Fruit fly (Drosophila melanogaster) whole organism, embryonic: ENCODE measurements around the gene CG12171.

Experiments used
- Abd-B ChIP-seq: fragments of 200-800 bp; sonication (Bioruptor generic); optimal IDR thresholded peaks from 2 replicates; lab custom pipeline; 2018; ENCODE audit warnings: missing biosample characterization, mild to moderate bottlenecking, missing genetic modification characterization, moderate library complexity
- Bteb2 ChIP-seq: fragments of 200-800 bp; sonication (Bioruptor generic); optimal IDR thresholded peaks from 2 replicates; lab custom pipeline; 2016; ENCODE audit warnings: missing biosample characterization, missing genetic modification characterization
- CG10565 ChIP-seq: fragments of 200-800 bp; sonication (Bioruptor generic); optimal IDR thresholded peaks from 3 replicates; lab custom pipeline; 2016; ENCODE audit warnings: missing biosample characterization, mild to moderate bottlenecking, missing genetic modification characterization
- CG11398 ChIP-seq: fragments of 200-800 bp; sonication (Bioruptor generic); optimal IDR thresholded peaks from 2 replicates; lab custom pipeline; 2016; ENCODE audit warnings: missing biosample characterization, missing genetic modification characterization
- CG11695 ChIP-seq: fragments of 200-800 bp; sonication (Bioruptor generic); IDR thresholded peaks from 3 replicates; pipeline ENCODE4 v1.3.6; 2022; ENCODE audit warnings: missing biosample characterization, missing genetic modification characterization
- CG15696 ChIP-seq: fragments of 200-800 bp; sonication (Bioruptor generic); optimal IDR thresholded peaks from 2 replicates; lab custom pipeline; 2019; ENCODE audit warnings: missing biosample characterization, mild to moderate bottlenecking, missing genetic modification characterization, moderate library complexity
- CG16815 ChIP-seq: fragments of 200-800 bp; sonication (Bioruptor generic); optimal IDR thresholded peaks from 3 replicates; lab custom pipeline; 2017; ENCODE audit warnings: missing biosample characterization, mild to moderate bottlenecking, missing genetic modification characterization
- CG17829 ChIP-seq: fragments of 200-800 bp; optimal IDR thresholded peaks from 2 replicates; lab custom pipeline; 2019; ENCODE audit warnings: missing biosample characterization, mild to moderate bottlenecking, missing genetic modification characterization, moderate library complexity
- CG18262 ChIP-seq: fragments of 200-800 bp; optimal IDR thresholded peaks from 3 replicates; lab custom pipeline; 2019; ENCODE audit warnings: missing biosample characterization, mild to moderate bottlenecking, missing genetic modification characterization, moderate library complexity
- CG18599 ChIP-seq: fragments of 200-800 bp; sonication (Bioruptor generic); optimal IDR thresholded peaks from 3 replicates; lab custom pipeline; 2017; ENCODE audit warnings: missing biosample characterization, missing genetic modification characterization, mild to moderate bottlenecking, moderate library complexity, missing genetic modification reagents
- CG18619 ChIP-seq: fragments of 200-800 bp; sonication (Bioruptor generic); optimal IDR thresholded peaks from 3 replicates; lab custom pipeline; 2017; ENCODE audit warnings: missing biosample characterization, mild to moderate bottlenecking, missing genetic modification characterization
- CG18764 ChIP-seq: fragments of 200-800 bp; sonication (Bioruptor generic); optimal IDR thresholded peaks from 3 replicates; lab custom pipeline; 2016; ENCODE audit warnings: missing biosample characterization, missing genetic modification characterization
- CG30020 ChIP-seq: fragments of 200-800 bp; optimal IDR thresholded peaks from 2 replicates; lab custom pipeline; 2019; ENCODE audit warnings: missing biosample characterization, mild to moderate bottlenecking, missing genetic modification characterization, moderate library complexity
- CG3065 ChIP-seq: fragments of 200-800 bp; sonication (Bioruptor generic); optimal IDR thresholded peaks from 2 replicates; lab custom pipeline; 2016; ENCODE audit warnings: missing biosample characterization, missing genetic modification characterization
- CG4854 ChIP-seq: fragments of 200-800 bp; sonication (Bioruptor generic); optimal IDR thresholded peaks from 2 replicates; lab custom pipeline; 2016; ENCODE audit warnings: missing biosample characterization, missing genetic modification characterization, inconsistent platforms
- CG6654 ChIP-seq: fragments of 200-800 bp; sonication (Bioruptor generic); optimal IDR thresholded peaks from 2 replicates; lab custom pipeline; 2017; ENCODE audit warnings: missing biosample characterization, mild to moderate bottlenecking, missing genetic modification characterization
- CG6683 ChIP-seq: fragments of 200-800 bp; sonication (Bioruptor generic); optimal IDR thresholded peaks from 2 replicates; lab custom pipeline; 2017; ENCODE audit warnings: missing biosample characterization, mild to moderate bottlenecking, missing genetic modification characterization, missing genetic modification reagents
- CG6813 ChIP-seq: fragments of 200-800 bp; sonication (Bioruptor generic); optimal IDR thresholded peaks from 2 replicates; lab custom pipeline; 2017; ENCODE audit warnings: missing biosample characterization, missing genetic modification characterization, mild to moderate bottlenecking, moderate library complexity, missing genetic modification reagents
- CG7839 ChIP-seq: fragments of 200-800 bp; sonication (Bioruptor generic); optimal IDR thresholded peaks from 3 replicates; lab custom pipeline; 2018; ENCODE audit warnings: missing biosample characterization, mild to moderate bottlenecking, missing genetic modification characterization, moderate library complexity
- CG9437 ChIP-seq: fragments of 200-800 bp; sonication (Bioruptor generic); optimal IDR thresholded peaks from 2 replicates; lab custom pipeline; 2018; ENCODE audit warnings: missing biosample characterization, mild to moderate bottlenecking, missing genetic modification characterization
- Dek ChIP-seq: fragments of 200-800 bp; sonication (Bioruptor generic); optimal IDR thresholded peaks from 3 replicates; lab custom pipeline; 2019; ENCODE audit warnings: missing biosample characterization, mild to moderate bottlenecking, missing genetic modification characterization, moderate library complexity
- Dip3 ChIP-seq: fragments of 200-800 bp; sonication (Bioruptor generic); optimal IDR thresholded peaks from 3 replicates; lab custom pipeline; 2016; ENCODE audit warnings: missing biosample characterization, missing genetic modification characterization
- Gug ChIP-seq: fragments of 200-800 bp; sonication (Bioruptor generic); IDR thresholded peaks from 4 replicates; pipeline ENCODE4 v1.3.6; 2022; ENCODE audit warnings: missing biosample characterization, missing genetic modification characterization
- Hmx ChIP-seq: fragments of 200-800 bp; sonication (Bioruptor generic); optimal IDR thresholded peaks from 2 replicates; lab custom pipeline; 2016; ENCODE audit warnings: missing biosample characterization, missing genetic modification characterization
- Hr39 ChIP-seq: fragments of >200 bp; optimal IDR thresholded peaks from 2 replicates; lab custom pipeline; 2017
- Hr78 ChIP-seq, 2 experiments: fragments of 200-800 bp in 1 of 2; fragments of >200 bp in 1 of 2; sonication (Bioruptor generic) in 1 of 2; optimal IDR thresholded peaks; 2 replicates each; lab custom pipeline; 2017 to 2019; ENCODE audit warnings: missing biosample characterization in 2 of 2, missing genetic modification characterization in 2 of 2, mild to moderate bottlenecking in 1 of 2, moderate library complexity in 1 of 2
- Jarid2 ChIP-seq: fragments of 200-800 bp; sonication (Bioruptor generic); optimal IDR thresholded peaks from 3 replicates; lab custom pipeline; 2017; ENCODE audit warnings: mild to moderate bottlenecking, missing biosample characterization, missing genetic modification reagents, missing genetic modification characterization
- Lpt ChIP-seq: fragments of >200 bp; optimal IDR thresholded peaks from 2 replicates; lab custom pipeline; 2018; ENCODE audit warnings: missing biosample characterization, missing genetic modification characterization
- MTF-1 ChIP-seq: fragments of 200-800 bp; sonication (Bioruptor generic); optimal IDR thresholded peaks from 2 replicates; lab custom pipeline; 2018; ENCODE audit warnings: missing biosample characterization, mild to moderate bottlenecking, missing genetic modification characterization, borderline replicate concordance
- Max ChIP-seq: fragments of 200-800 bp; sonication (Bioruptor generic); optimal IDR thresholded peaks from 2 replicates; lab custom pipeline; 2016; ENCODE audit warnings: missing biosample characterization, mild to moderate bottlenecking, missing genetic modification characterization
- Optix ChIP-seq: fragments of 200-800 bp; sonication (Bioruptor generic); IDR thresholded peaks from 3 replicates; pipeline ENCODE4 v1.3.6; 2022; ENCODE audit warnings: missing biosample characterization, missing genetic modification characterization
- Spps ChIP-seq: fragments of 200-800 bp; sonication (Bioruptor generic); optimal IDR thresholded peaks from 2 replicates; lab custom pipeline; 2018; ENCODE audit warnings: missing biosample characterization, mild to moderate bottlenecking, missing genetic modification characterization
- Vsx1 ChIP-seq: fragments of 200-800 bp; sonication (Bioruptor generic); optimal IDR thresholded peaks from 2 replicates; lab custom pipeline; 2017; ENCODE audit warnings: missing biosample characterization, mild to moderate bottlenecking, missing genetic modification characterization, missing genetic modification reagents
- ase ChIP-seq: fragments of 200-800 bp; sonication (Bioruptor generic); IDR thresholded peaks from 3 replicates; pipeline ENCODE4 v1.3.6; 2022; ENCODE audit warnings: missing biosample characterization, missing genetic modification characterization
- ash1 ChIP-seq: fragments of 200-800 bp; sonication (Bioruptor generic); optimal IDR thresholded peaks from 2 replicates; lab custom pipeline; 2018; ENCODE audit warnings: missing biosample characterization, mild to moderate bottlenecking, missing genetic modification characterization
- caup ChIP-seq: fragments of 200-800 bp; sonication (Bioruptor generic); optimal IDR thresholded peaks from 3 replicates; lab custom pipeline; 2017; ENCODE audit warnings: missing biosample characterization, mild to moderate bottlenecking, missing genetic modification characterization, moderate library complexity; ENCODE audit not compliant: severe bottlenecking
- corto ChIP-seq: fragments of 200-800 bp; sonication (Bioruptor generic); optimal IDR thresholded peaks from 2 replicates; lab custom pipeline; 2016; ENCODE audit warnings: missing biosample characterization, mild to moderate bottlenecking, missing genetic modification characterization, moderate library complexity
- gem ChIP-seq: fragments of 200-800 bp; sonication (Bioruptor generic); optimal IDR thresholded peaks from 2 replicates; lab custom pipeline; 2019; ENCODE audit warnings: missing biosample characterization, mild to moderate bottlenecking, missing genetic modification characterization, moderate library complexity
- grn ChIP-seq: fragments of 200-800 bp; sonication (Bioruptor generic); optimal IDR thresholded peaks from 3 replicates; lab custom pipeline; 2017; ENCODE audit warnings: missing biosample characterization, missing genetic modification characterization
- lov ChIP-seq, 2 experiments: fragments of 200-800 bp in 1 of 2; fragments of >200 bp in 1 of 2; sonication (Bioruptor generic) in 1 of 2; IDR thresholded peaks in 1 of 2; optimal IDR thresholded peaks in 1 of 2; 2 replicates in 1 of 2; 3 replicates in 1 of 2; pipeline versions ENCODE4 v1.3.6 to Lab custom; 2017 to 2022; ENCODE audit warnings: missing biosample characterization in 1 of 2, missing genetic modification characterization in 1 of 2
- onecut ChIP-seq: fragments of 200-800 bp; sonication (Bioruptor generic); IDR thresholded peaks from 2 replicates; pipeline ENCODE4 v1.3.6; 2022; ENCODE audit warnings: missing biosample characterization, missing genetic modification characterization
- pita ChIP-seq: fragments of 200-800 bp; sonication (Bioruptor generic); optimal IDR thresholded peaks from 2 replicates; lab custom pipeline; 2017; ENCODE audit warnings: missing biosample characterization, mild to moderate bottlenecking, missing genetic modification characterization
- pnt ChIP-seq: fragments of 200-800 bp; sonication (Bioruptor generic); optimal IDR thresholded peaks from 3 replicates; lab custom pipeline; 2016; ENCODE audit warnings: missing biosample characterization, missing genetic modification characterization
- pum ChIP-seq: fragments of 200-800 bp; sonication (Bioruptor generic); optimal IDR thresholded peaks from 2 replicates; lab custom pipeline; 2016; ENCODE audit warnings: missing biosample characterization, missing genetic modification characterization
- slbo ChIP-seq: fragments of 200-800 bp; sonication (Bioruptor generic); IDR thresholded peaks from 2 replicates; pipeline ENCODE4 v1.3.6; 2022; ENCODE audit warnings: missing biosample characterization, missing genetic modification characterization
- twi ChIP-seq: fragments of 200-800 bp; optimal IDR thresholded peaks from 2 replicates; lab custom pipeline; 2019; ENCODE audit warnings: missing biosample characterization, mild to moderate bottlenecking, missing genetic modification characterization, moderate library complexity
- tx ChIP-seq: fragments of 200-800 bp; sonication (Bioruptor generic); optimal IDR thresholded peaks from 2 replicates; lab custom pipeline; 2016; ENCODE audit warnings: missing biosample characterization, missing genetic modification characterization
- unc-4 ChIP-seq: fragments of 200-800 bp; sonication (Bioruptor generic); IDR thresholded peaks from 2 replicates; pipeline ENCODE4 v1.3.6; 2022; ENCODE audit warnings: missing biosample characterization, missing genetic modification characterization; ENCODE audit not compliant: partially characterized antibody
- wor ChIP-seq: fragments of 200-800 bp; sonication (Bioruptor generic); IDR thresholded peaks from 2 replicates; pipeline ENCODE4 v1.3.6; 2022; ENCODE audit warnings: missing biosample characterization, missing genetic modification characterization

CG12171 gene

DNA sequence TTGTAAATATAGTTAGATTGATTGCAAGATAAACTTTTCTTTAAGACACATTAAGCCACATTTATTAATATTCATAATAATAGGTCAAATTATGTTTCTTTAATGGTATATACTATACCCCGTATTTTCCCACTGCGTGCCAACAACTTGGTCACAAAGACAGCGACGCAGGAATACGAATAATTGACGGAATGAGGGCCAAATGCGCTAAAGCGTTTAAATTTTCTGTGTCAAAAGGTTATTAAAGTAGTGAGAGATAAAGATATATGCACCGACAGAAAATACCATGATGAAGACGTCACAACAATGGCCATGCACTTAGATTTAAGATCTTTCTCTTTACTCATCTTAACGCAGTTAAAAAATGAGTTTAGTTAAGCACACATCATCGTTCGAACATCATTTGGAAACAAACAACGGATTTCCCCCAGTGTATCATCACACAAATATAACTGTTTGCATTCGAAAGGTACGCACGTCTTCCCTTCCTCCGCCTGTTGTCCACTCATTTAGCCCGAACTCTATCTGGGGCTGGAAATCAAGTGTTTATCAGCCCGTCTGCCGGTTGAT lies 13.0 kb upstream of the CG12171 start (continued):
- peak; percentile 15; the same call in 1 of the 2 replicates for TF ChIP-seq wor (GFP tag; lab: Robert Waterston, UW)
- TF ChIP-seq Lpt (GFP tag; lab: Kevin White, UChicago): no peak
- TF ChIP-seq Dek (tag; lab: Kevin White, UChicago): peak; percentile 40
- TF ChIP-seq tx (GFP tag; lab: Kevin White, UChicago): peak; percentile 14
- TF ChIP-seq Abd-B (GFP tag; lab: Kevin White, UChicago): peak; percentile 71
- TF ChIP-seq lov (optimal IDR thresholded peaks at IDR 0.05; lab: Kevin White, UChicago): no peak
- TF ChIP-seq lov (GFP tag; IDR thresholded peaks at IDR 0.05; lab: Robert Waterston, UW): peak; percentile 84
- TF ChIP-seq Bteb2 (GFP tag; lab: Kevin White, UChicago): no peak
- peak; percentile 38 for TF ChIP-seq CG6654 (GFP tag; lab: Kevin White, UChicago)
- peak; percentile 76 for TF ChIP-seq CG9437 (GFP tag; lab: Kevin White, UChicago)
- TF ChIP-seq CG18764 (GFP tag; lab: Kevin White, UChicago): peak; percentile 50
- peak; percentile 46 for TF ChIP-seq Max
- peak; percentile 60 for TF ChIP-seq CG11398
- no peak for TF ChIP-seq ash1 (GFP tag; lab: Kevin White, UChicago)
- no peak for TF ChIP-seq CG15696 (tag; lab: Kevin White, UChicago)
- TF ChIP-seq corto: peak; percentile 32
- peak; percentile 65 for TF ChIP-seq pum (GFP tag; lab: Kevin White, UChicago)
- TF ChIP-seq CG18262 (tag; lab: Kevin White, UChicago): peak; percentile 79
- TF ChIP-seq Spps (tag; lab: Kevin White, UChicago): no peak
- peak; percentile 9 for TF ChIP-seq Hmx
- TF ChIP-seq CG7839: peak; percentile 72
- TF ChIP-seq twi (tag; lab: Kevin White, UChicago): peak; percentile 36
- TF ChIP-seq grn (GFP tag; lab: Kevin White, UChicago): peak; percentile 95
- TF ChIP-seq CG18619 (GFP tag; lab: Kevin White, UChicago): peak; percentile 66
- TF ChIP-seq Vsx1 (GFP tag; lab: Kevin White, UChicago): peak; percentile 9
- peak; percentile 25 for TF ChIP-seq MTF-1 (GFP tag; lab: Kevin White, UChicago)
- peak; percentile 41 for TF ChIP-seq Dip3 (GFP tag; lab: Kevin White, UChicago)
- TF ChIP-seq CG6683 (GFP tag; lab: Kevin White, UChicago): no peak
- TF ChIP-seq CG3065 (GFP tag; lab: Kevin White, UChicago): no peak
- TF ChIP-seq CG4854 (GFP tag; lab: Kevin White, UChicago): no peak
- peak; percentile 50 for TF ChIP-seq CG17829 (tag; lab: Kevin White, UChicago)
- no peak for TF ChIP-seq CG10565
- no peak for TF ChIP-seq pita (GFP tag; lab: Kevin White, UChicago)
- TF ChIP-seq caup (GFP tag; lab: Kevin White, UChicago): peak; percentile 51
- peak; percentile 38 for TF ChIP-seq pnt (GFP tag; lab: Kevin White, UChicago)
- peak; percentile 71; the same call in 2 of the 3 replicates for TF ChIP-seq Optix (GFP tag; lab: Robert Waterston, UW)
- no peak for TF ChIP-seq Hr39 (lab: Kevin White, UChicago)
- peak; percentile 65 for TF ChIP-seq CG18599 (GFP tag; lab: Kevin White, UChicago)
- no peak for TF ChIP-seq unc-4 (GFP tag; lab: Robert Waterston, UW)
- peak; percentile 17 for TF ChIP-seq CG30020 (tag; lab: Kevin White, UChicago)
- peak; percentile 39 for TF ChIP-seq onecut (GFP tag; lab: Robert Waterston, UW)
- peak; percentile 44 for TF ChIP-seq CG16815 (GFP tag; lab: Kevin White, UChicago)
- TF ChIP-seq ase (GFP tag; lab: Robert Waterston, UW): peak; percentile 55; the same call in 1 of the 3 replicates
- TF ChIP-seq CG6813 (GFP tag; lab: Kevin White, UChicago): peak; percentile 47
- TF ChIP-seq CG11695 (GFP tag; lab: Robert Waterston, UW): peak; percentile 41; the same call in 1 of the 3 replicates
- TF ChIP-seq Jarid2 (GFP tag; lab: Kevin White, UChicago): no peak
- peak in 1 of 2 experiments; percentile 92 for TF ChIP-seq Hr78 (GFP tag; optimal IDR thresholded peaks at IDR 0.05; lab: Kevin White, UChicago)
- peak; percentile 42; the same call in 2 of the 4 replicates for TF ChIP-seq Gug (GFP tag; lab: Robert Waterston, UW)
- TF ChIP-seq slbo (GFP tag; lab: Robert Waterston, UW): peak; percentile 71
- peak; percentile 74 for TF ChIP-seq gem
